Worm (Caenorhabditis elegans): ENCODE results near the gene srh-73.
A peak's percentile ranks its signal among the peaks of the same experiment; 100 is the strongest.

Gene srh-73

DNA sequence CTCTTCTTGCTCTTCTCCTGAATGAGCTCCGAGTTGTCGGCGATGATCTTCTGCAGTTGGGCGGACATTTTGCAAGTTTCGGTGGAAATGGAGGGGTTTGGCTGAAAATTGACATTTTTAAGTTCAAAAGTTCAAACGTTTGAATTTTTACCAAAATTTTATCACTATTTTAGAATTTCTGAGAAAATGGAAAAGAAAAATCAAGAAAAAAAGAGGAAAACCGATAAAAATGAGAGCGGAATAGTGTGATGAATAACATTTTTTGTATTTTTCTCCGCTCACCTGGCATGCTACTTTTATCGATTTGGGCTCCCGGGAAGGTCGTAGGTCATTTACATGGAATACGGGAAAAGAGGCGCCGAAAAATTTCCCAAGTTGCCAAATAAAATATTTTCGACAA, 26.9 kb upstream of the srh-73 start, which contains the start of gene F15A4.10:
TSS of gene F15A4.10 (minus strand) at position 101 of the 400 bp plus-strand sequence.
- no peak for TF ChIP-seq klf-2 (GFP tag; conservative IDR thresholded peaks at IDR 0.05)

DNA sequence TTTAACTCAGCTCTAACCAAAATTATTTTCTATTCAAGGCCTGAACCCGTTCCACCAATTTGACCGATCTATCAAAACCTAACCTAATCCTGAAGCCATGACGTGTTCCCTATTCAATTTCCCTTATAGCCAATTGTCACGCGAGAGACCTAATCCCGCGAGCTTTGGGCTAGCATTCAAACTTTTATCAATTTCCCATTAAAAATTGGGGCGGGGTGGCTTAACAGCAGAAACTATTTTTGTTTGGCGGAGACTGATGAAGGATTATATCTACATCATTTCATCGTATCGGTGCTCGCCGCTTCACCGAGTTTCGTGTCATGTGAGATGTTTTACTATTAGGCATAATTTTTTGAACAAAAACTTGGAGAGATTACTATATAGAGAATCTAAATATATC, 23.2 kb upstream of the srh-73 start:
- TF ChIP-seq T22C8.4 (GFP tag; IDR thresholded peaks at IDR 0.05), result no peak
- no peak for TF ChIP-seq klf-2 (GFP tag; conservative IDR thresholded peaks at IDR 0.05)
- TF ChIP-seq tab-1 (GFP tag; IDR thresholded peaks at IDR 0.05), result no peak
- TF ChIP-seq ztf-29 (GFP tag; IDR thresholded peaks at IDR 0.05), result no peak
- TF ChIP-seq flt-1 (GFP tag; IDR thresholded peaks at IDR 0.05), result no peak
- TF ChIP-seq cog-1 (tag; optimal IDR thresholded peaks at IDR 0.05), result no peak
- TF ChIP-seq med-1 (GFP tag; optimal IDR thresholded peaks at IDR 0.05; ENCODE audit: insufficient read depth), result no peak
- TF ChIP-seq ref-1 (GFP tag; conservative IDR thresholded peaks at IDR 0.05), result no peak

DNA sequence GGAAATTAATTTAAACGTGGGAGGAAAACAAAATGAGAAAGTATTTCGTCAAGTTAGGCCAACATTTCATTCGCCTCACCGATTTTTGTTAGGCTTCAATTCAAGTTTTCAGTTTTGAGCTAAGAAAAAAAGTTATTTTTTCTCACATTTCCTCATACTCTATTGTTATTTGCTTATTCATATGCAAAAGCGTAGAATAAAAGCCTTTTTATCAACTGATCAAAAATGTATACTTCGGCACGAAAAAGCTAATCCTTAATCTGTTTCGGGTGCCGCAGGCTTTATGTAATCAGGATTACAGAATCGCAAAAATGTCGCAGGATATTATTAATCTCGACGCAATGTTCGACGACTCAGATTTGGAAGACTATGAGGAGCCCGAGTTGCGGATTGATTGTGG, 22.1 kb upstream of the srh-73 start, which contains the start of gene T21B4.15:
TSS of gene T21B4.15 (plus strand) at position 301 of the 400 bp plus-strand sequence.
- no peak for TF ChIP-seq T22C8.4 (GFP tag; IDR thresholded peaks at IDR 0.05)
- TF ChIP-seq cog-1 (tag; optimal IDR thresholded peaks at IDR 0.05), result no peak
- TF ChIP-seq flt-1 (GFP tag; IDR thresholded peaks at IDR 0.05), result no peak
- TF ChIP-seq ztf-23 (GFP tag; IDR thresholded peaks at IDR 0.05), result no peak
- no peak for TF ChIP-seq ztf-29 (GFP tag; IDR thresholded peaks at IDR 0.05)
- TF ChIP-seq klf-2 (GFP tag; conservative IDR thresholded peaks at IDR 0.05), result no peak
- TF ChIP-seq tab-1 (GFP tag; IDR thresholded peaks at IDR 0.05), result no peak
- no peak for TF ChIP-seq ref-1 (GFP tag; conservative IDR thresholded peaks at IDR 0.05)
- TF ChIP-seq med-1 (GFP tag; optimal IDR thresholded peaks at IDR 0.05; ENCODE audit: insufficient read depth), result no peak

DNA sequence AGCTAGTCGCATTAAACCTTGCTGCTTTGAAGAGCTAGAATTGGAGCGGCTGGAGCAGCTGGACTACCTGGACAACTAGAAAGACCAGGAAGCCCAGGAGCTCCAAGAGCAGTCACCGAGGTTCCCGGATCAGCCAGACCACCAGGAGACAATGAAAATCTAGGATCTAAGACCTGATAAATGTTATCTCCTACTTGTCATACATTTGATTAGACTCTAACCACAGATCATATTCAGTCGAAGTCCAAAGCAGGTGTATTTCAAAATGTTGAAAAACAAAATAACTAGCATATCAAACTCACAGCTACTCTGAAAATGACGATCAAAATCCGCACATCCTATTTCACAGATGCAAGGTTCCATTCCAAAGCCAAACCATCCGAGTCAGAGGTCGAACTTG, 20.0 kb upstream of the srh-73 start, which contains the start of gene srz-6:
TSS of gene srz-6 (plus strand) at position 301 of the 400 bp plus-strand sequence.
- TF ChIP-seq cog-1 (tag; optimal IDR thresholded peaks at IDR 0.05) (no peak), tab-1 (GFP tag; IDR thresholded peaks at IDR 0.05) (no peak), ztf-29 (GFP tag; IDR thresholded peaks at IDR 0.05) (no peak), ref-1 (GFP tag; conservative IDR thresholded peaks at IDR 0.05) (no peak), klf-2 (GFP tag; conservative IDR thresholded peaks at IDR 0.05) (no peak), med-1 (GFP tag; optimal IDR thresholded peaks at IDR 0.05; ENCODE audit: insufficient read depth) (no peak), ztf-23 (GFP tag; IDR thresholded peaks at IDR 0.05) (no peak), flt-1 (GFP tag; IDR thresholded peaks at IDR 0.05) (no peak), T22C8.4 (GFP tag; IDR thresholded peaks at IDR 0.05) (no peak)

DNA sequence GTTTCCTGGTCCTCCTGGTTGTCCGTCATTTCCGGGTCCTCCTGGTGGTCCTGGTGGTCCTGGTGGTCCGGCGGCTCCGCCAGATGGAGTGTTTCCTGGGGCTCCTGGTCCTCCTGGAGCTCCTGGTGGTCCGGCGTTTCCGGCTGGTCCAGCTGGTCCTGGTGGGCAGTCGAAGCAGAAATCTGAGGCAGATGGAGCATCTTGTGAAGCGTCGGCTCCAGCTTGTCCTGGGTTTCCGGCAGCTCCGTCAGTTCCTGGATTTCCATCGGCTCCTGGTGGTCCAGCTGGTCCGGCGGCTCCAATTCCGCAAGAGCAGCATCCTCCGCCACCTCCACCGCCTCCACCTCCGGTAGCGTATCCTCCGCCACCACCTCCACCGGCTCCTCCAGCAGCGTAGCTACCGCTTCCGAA, 17.9 kb upstream of the srh-73 start:
- no peak for TF ChIP-seq ref-1 (GFP tag; conservative IDR thresholded peaks at IDR 0.05)
- TF ChIP-seq tab-1 (GFP tag; IDR thresholded peaks at IDR 0.05), result no peak
- TF ChIP-seq klf-2 (GFP tag; conservative IDR thresholded peaks at IDR 0.05), result no peak
- no peak for TF ChIP-seq T22C8.4 (GFP tag; IDR thresholded peaks at IDR 0.05)
- TF ChIP-seq med-1 (GFP tag; optimal IDR thresholded peaks at IDR 0.05; ENCODE audit: insufficient read depth), result no peak
- no peak for TF ChIP-seq ztf-29 (GFP tag; IDR thresholded peaks at IDR 0.05)
- no peak for TF ChIP-seq ztf-23 (GFP tag; IDR thresholded peaks at IDR 0.05)
- TF ChIP-seq flt-1 (GFP tag; IDR thresholded peaks at IDR 0.05), result no peak
- no peak for TF ChIP-seq cog-1 (tag; optimal IDR thresholded peaks at IDR 0.05)

DNA sequence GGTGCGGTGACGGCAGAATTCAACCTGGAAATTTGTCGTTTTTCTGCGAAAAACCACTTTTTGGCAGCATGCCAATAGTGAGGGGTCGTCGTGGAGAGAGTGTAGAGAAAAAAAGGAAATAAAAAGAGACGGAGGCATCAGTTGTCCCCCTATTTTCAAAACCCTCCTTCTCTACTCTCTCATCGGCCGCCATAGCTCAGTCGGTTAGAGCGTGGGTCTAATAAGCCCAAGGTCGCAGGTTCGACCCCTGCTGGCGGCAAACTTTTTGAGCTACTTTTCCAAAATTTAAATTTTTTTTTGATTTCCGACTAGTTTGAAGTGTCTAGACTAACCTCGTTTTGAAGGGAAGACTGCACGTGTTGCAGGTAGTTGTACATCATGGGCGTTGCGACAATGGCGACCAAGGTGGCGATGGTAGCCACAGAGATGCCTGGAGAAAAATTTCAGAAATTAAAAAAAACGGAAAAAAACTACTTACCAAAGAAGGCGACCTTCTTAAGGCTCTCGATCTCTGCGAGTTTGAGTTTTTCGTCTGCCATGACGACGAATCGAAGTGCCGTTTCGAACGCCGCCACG, 17.3 kb upstream of the srh-73 start, which contains the start of gene col-85:
TSS of gene col-85 (minus strand) at position 540 of the 576 bp plus-strand sequence.
- peak; percentile 97 for TF ChIP-seq flt-1 (GFP tag; IDR thresholded peaks at IDR 0.05)
- TF ChIP-seq med-1 (GFP tag; optimal IDR thresholded peaks at IDR 0.05; ENCODE audit: insufficient read depth), result peak; percentile 73
- TF ChIP-seq ztf-29 (GFP tag; IDR thresholded peaks at IDR 0.05), result peak; percentile 100
- TF ChIP-seq ztf-23 (GFP tag; IDR thresholded peaks at IDR 0.05), result peak; percentile 98
- peak; percentile 98 for TF ChIP-seq tab-1 (GFP tag; IDR thresholded peaks at IDR 0.05)
- TF ChIP-seq cog-1 (tag; optimal IDR thresholded peaks at IDR 0.05), result peak; percentile 83
- TF ChIP-seq T22C8.4 (GFP tag; IDR thresholded peaks at IDR 0.05), result peak; percentile 96
- peak; percentile 98 for TF ChIP-seq klf-2 (GFP tag; conservative IDR thresholded peaks at IDR 0.05)
- TF ChIP-seq ref-1 (GFP tag; conservative IDR thresholded peaks at IDR 0.05), result peak; percentile 88

DNA sequence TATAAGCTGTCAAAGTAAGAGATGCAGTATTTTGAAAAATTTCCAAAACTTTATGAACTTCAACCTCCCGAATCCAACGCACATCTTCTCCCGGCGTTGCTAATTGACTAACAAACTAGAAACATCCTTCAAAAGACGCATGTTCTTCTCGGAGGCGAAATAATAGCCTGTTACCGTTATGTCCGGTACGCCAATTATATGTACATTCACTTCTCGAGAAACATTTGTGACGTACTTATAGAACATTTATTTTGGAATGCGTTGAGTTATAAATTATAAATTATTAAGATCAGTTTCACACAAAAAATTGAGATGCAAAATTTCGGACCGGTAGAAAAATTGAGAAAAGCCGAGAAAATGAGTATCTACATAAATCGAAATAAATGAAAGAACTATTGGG, 15.0 kb upstream of the srh-73 start, which contains the start of gene T21B4.3:
TSS of gene T21B4.3 (minus strand) at position 101 of the 400 bp plus-strand sequence.
- no peak for TF ChIP-seq klf-2 (GFP tag; conservative IDR thresholded peaks at IDR 0.05)
- TF ChIP-seq ref-1 (GFP tag; conservative IDR thresholded peaks at IDR 0.05), result no peak
- no peak for TF ChIP-seq tab-1 (GFP tag; IDR thresholded peaks at IDR 0.05)
- TF ChIP-seq flt-1 (GFP tag; IDR thresholded peaks at IDR 0.05), result no peak
- no peak for TF ChIP-seq cog-1 (tag; optimal IDR thresholded peaks at IDR 0.05)
- TF ChIP-seq ztf-29 (GFP tag; IDR thresholded peaks at IDR 0.05), result no peak

DNA sequence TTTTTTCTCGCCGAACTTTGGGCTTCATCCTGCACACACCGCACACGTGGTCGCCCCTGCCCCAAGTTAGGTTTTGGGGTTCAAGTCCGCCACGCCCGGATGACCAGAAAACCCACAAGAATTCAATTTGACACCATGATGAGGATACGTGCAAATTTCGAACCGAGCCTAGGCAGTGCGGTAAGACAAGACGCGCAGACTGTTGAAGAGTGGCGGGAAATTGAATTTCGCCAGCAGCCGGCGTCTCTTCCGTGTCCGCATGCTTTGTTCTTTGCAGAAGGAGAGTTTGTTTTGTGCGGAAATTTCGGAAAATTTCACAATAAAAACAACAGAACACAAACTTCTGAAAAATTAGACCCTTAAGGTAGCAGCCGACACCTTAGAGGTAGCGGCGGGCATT, 12.0 kb upstream of the srh-73 start:
- TF ChIP-seq ztf-23 (GFP tag; IDR thresholded peaks at IDR 0.05) (no peak), med-1 (GFP tag; optimal IDR thresholded peaks at IDR 0.05; ENCODE audit: insufficient read depth) (no peak), tab-1 (GFP tag; IDR thresholded peaks at IDR 0.05) (no peak), cog-1 (tag; optimal IDR thresholded peaks at IDR 0.05) (no peak), klf-2 (GFP tag; conservative IDR thresholded peaks at IDR 0.05) (no peak), ref-1 (GFP tag; conservative IDR thresholded peaks at IDR 0.05) (no peak), flt-1 (GFP tag; IDR thresholded peaks at IDR 0.05) (no peak), ztf-29 (GFP tag; IDR thresholded peaks at IDR 0.05) (no peak), T22C8.4 (GFP tag; IDR thresholded peaks at IDR 0.05) (no peak)

DNA sequence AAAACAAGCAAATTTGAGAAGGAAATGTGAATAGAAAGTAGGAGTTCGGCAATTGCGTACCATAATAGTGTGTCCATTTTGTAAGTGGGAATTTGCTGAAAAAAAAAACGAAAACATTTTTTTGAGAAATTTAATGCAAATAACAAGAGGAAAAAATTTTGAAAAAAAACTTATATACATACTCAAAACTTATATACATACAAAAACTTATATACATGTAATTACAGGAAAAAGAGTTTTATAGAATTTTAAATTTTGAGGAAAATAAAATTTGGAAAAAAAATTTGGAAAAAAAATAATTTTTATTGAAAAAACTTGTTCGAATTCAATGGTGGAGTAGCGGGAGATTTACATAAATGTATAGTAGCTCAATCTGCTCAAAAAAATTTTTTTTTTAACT, 9.2 kb upstream of the srh-73 start, which contains the start of gene ador-1:
TSS of gene ador-1 (minus strand) at position 101 of the 400 bp plus-strand sequence.
- TF ChIP-seq cog-1 (tag; optimal IDR thresholded peaks at IDR 0.05) (no peak), ref-1 (GFP tag; conservative IDR thresholded peaks at IDR 0.05) (no peak), med-1 (GFP tag; optimal IDR thresholded peaks at IDR 0.05; ENCODE audit: insufficient read depth) (no peak), tab-1 (GFP tag; IDR thresholded peaks at IDR 0.05) (no peak), flt-1 (GFP tag; IDR thresholded peaks at IDR 0.05) (no peak), ztf-23 (GFP tag; IDR thresholded peaks at IDR 0.05) (no peak), klf-2 (GFP tag; conservative IDR thresholded peaks at IDR 0.05) (no peak), ztf-29 (GFP tag; IDR thresholded peaks at IDR 0.05) (no peak), T22C8.4 (GFP tag; IDR thresholded peaks at IDR 0.05) (no peak)

Measured in whole organism, midembryonic.